Fruit fly (Drosophila melanogaster) whole organism, wandering third instar larva: ENCODE results near the gene CG15535.

Source experiments
- Abd-B ChIP-seq: fragments of >200 bp; optimal IDR thresholded peaks from 2 replicates; lab custom pipeline; 2017; ENCODE audit warnings: missing biosample characterization, missing genetic modification characterization
- CG32264 ChIP-seq: fragments of 200-800 bp; sonication (Bioruptor generic); optimal IDR thresholded peaks from 2 replicates; lab custom pipeline; 2016; ENCODE audit warnings: missing biosample characterization, missing genetic modification characterization
- CG9705 ChIP-seq: fragments of 200-800 bp; sonication (Bioruptor generic); optimal IDR thresholded peaks from 2 replicates; lab custom pipeline; 2018; ENCODE audit warnings: missing biosample characterization, mild to moderate bottlenecking, missing genetic modification characterization
- Dfd ChIP-seq: fragments of >200 bp; optimal IDR thresholded peaks from 2 replicates; lab custom pipeline; 2017; ENCODE audit warnings: missing biosample characterization, missing genetic modification characterization
- Dif ChIP-seq: fragments of 200-275, 200-300 bp; sonication (Bioruptor generic); optimal IDR thresholded peaks from 2 replicates; lab custom pipeline; 2018; ENCODE audit warnings: missing biosample characterization, missing genetic modification characterization; ENCODE audit not compliant: partially characterized antibody
- GATAd ChIP-seq: sonication (Bioruptor generic); optimal IDR thresholded peaks from 2 replicates; lab custom pipeline; 2016; ENCODE audit warnings: missing biosample characterization, missing genetic modification characterization
- HLH106 ChIP-seq: fragments of 200-800 bp; optimal IDR thresholded peaks from 3 replicates; lab custom pipeline; 2019; ENCODE audit warnings: missing biosample characterization, mild to moderate bottlenecking, missing genetic modification characterization, moderate library complexity
- Hnf4 ChIP-seq: fragments of 200-800 bp; sonication (Bioruptor generic); optimal IDR thresholded peaks from 2 replicates; lab custom pipeline; 2016; ENCODE audit warnings: missing biosample characterization, mild to moderate bottlenecking, missing genetic modification characterization
- Hr83 ChIP-seq: fragments of 200-300 bp; sonication (Bioruptor generic); optimal IDR thresholded peaks from 2 replicates; lab custom pipeline; 2016; ENCODE audit warnings: missing biosample characterization, mild to moderate bottlenecking, missing genetic modification characterization, moderate library complexity; ENCODE audit not compliant: poor library complexity, severe bottlenecking
- Jra ChIP-seq: sonication (Bioruptor generic); optimal IDR thresholded peaks from 2 replicates; lab custom pipeline; 2016; ENCODE audit warnings: missing biosample characterization, missing genetic modification characterization
- Mio ChIP-seq: sonication (Bioruptor generic); optimal IDR thresholded peaks from 2 replicates; lab custom pipeline; 2016; ENCODE audit warnings: missing biosample characterization, missing genetic modification characterization
- Myc ChIP-seq: fragments of >200 bp; optimal IDR thresholded peaks from 2 replicates; lab custom pipeline; 2017
- N ChIP-seq: fragments of >200 bp; optimal IDR thresholded peaks from 2 replicates; lab custom pipeline; 2018; ENCODE audit warnings: missing biosample characterization, missing external identifiers, missing genetic modification characterization
- OdsH ChIP-seq: fragments of 200-800 bp; sonication (Bioruptor generic); optimal IDR thresholded peaks from 2 replicates; lab custom pipeline; 2016; ENCODE audit warnings: missing biosample characterization, mild to moderate bottlenecking, missing genetic modification characterization
- Rel ChIP-seq, 2 experiments: fragments of 200-800 bp; sonication (Bioruptor generic) in 1 of 2; optimal IDR thresholded peaks; 2 replicates in 1 of 2; 3 replicates in 1 of 2; lab custom pipeline; 2016 to 2019; ENCODE audit warnings: mild to moderate bottlenecking in 2 of 2, missing biosample characterization in 2 of 2, missing genetic modification characterization in 2 of 2, moderate library complexity in 1 of 2
- Sp1 ChIP-seq: fragments of 200-800 bp; sonication (Bioruptor generic); optimal IDR thresholded peaks from 3 replicates; lab custom pipeline; 2019; ENCODE audit warnings: missing biosample characterization, mild to moderate bottlenecking, missing genetic modification characterization, moderate library complexity
- Vsx2 ChIP-seq: fragments of 200-300, 225-300 bp; sonication (Bioruptor generic); optimal IDR thresholded peaks from 2 replicates; lab custom pipeline; 2018; ENCODE audit warnings: missing biosample characterization, missing genetic modification characterization; ENCODE audit not compliant: partially characterized antibody
- br ChIP-seq: fragments of 200-800 bp; sonication (Bioruptor generic); optimal IDR thresholded peaks from 2 replicates; lab custom pipeline; 2016; ENCODE audit warnings: missing biosample characterization, missing genetic modification characterization
- dl ChIP-seq, 2 experiments: fragments of 175-275, 200-275 bp in 1 of 2; fragments of 200-275 bp in 1 of 2; sonication (Bioruptor generic); optimal IDR thresholded peaks; lab custom pipeline; 2018; ENCODE audit warnings: mild to moderate bottlenecking in 2 of 2, missing biosample characterization in 2 of 2, missing genetic modification characterization in 2 of 2, moderate library complexity in 2 of 2; ENCODE audit not compliant: partially characterized antibody in 2 of 2, insufficient read depth in 1 of 2
- dmrt93B ChIP-seq: fragments of 200-800 bp; sonication (Bioruptor generic); optimal IDR thresholded peaks from 2 replicates; lab custom pipeline; 2018; ENCODE audit warnings: missing biosample characterization, mild to moderate bottlenecking, missing genetic modification characterization
- dsf ChIP-seq: sonication (Bioruptor generic); optimal IDR thresholded peaks from 2 replicates; lab custom pipeline; 2016; ENCODE audit warnings: missing biosample characterization, missing genetic modification characterization, borderline replicate concordance
- ey ChIP-seq: fragments of 200-800 bp; sonication (Bioruptor generic); optimal IDR thresholded peaks from 2 replicates; lab custom pipeline; 2016; ENCODE audit warnings: missing biosample characterization, missing genetic modification characterization
- foxo ChIP-seq, 2 experiments: fragments of 200-800 bp; sonication (Bioruptor generic); optimal IDR thresholded peaks; 2 replicates in 1 of 2; 3 replicates in 1 of 2; lab custom pipeline; 2016 to 2017; ENCODE audit warnings: missing biosample characterization in 2 of 2, missing genetic modification characterization in 2 of 2
- fru ChIP-seq: fragments of 200-800 bp; sonication (Bioruptor generic); optimal IDR thresholded peaks from 3 replicates; lab custom pipeline; 2016; ENCODE audit warnings: missing biosample characterization, mild to moderate bottlenecking, missing genetic modification characterization
- h ChIP-seq: fragments of 200-800 bp; sonication (Bioruptor generic); optimal IDR thresholded peaks from 3 replicates; lab custom pipeline; 2016; ENCODE audit warnings: missing biosample characterization, mild to moderate bottlenecking, missing genetic modification characterization
- jim ChIP-seq: fragments of 175-275, 200-325 bp; sonication (Bioruptor generic); optimal IDR thresholded peaks from 2 replicates; lab custom pipeline; 2016; ENCODE audit warnings: missing biosample characterization, mild to moderate bottlenecking, missing genetic modification characterization
- lola ChIP-seq: fragments of >200 bp; optimal IDR thresholded peaks from 2 replicates; lab custom pipeline; 2017; ENCODE audit warnings: missing biosample characterization, missing genetic modification characterization
- pan ChIP-seq: fragments of >200 bp; optimal IDR thresholded peaks from 2 replicates; lab custom pipeline; 2017
- psq ChIP-seq: fragments of 200-800 bp; sonication (Bioruptor generic); optimal IDR thresholded peaks from 3 replicates; lab custom pipeline; 2017; ENCODE audit warnings: missing biosample characterization, mild to moderate bottlenecking, missing genetic modification characterization, moderate library complexity
- rgr ChIP-seq: fragments of 200-800 bp; sonication (Bioruptor generic); optimal IDR thresholded peaks from 3 replicates; lab custom pipeline; 2016; ENCODE audit warnings: missing biosample characterization, mild to moderate bottlenecking, missing genetic modification characterization
- sage ChIP-seq: fragments of 200-800 bp; sonication (Bioruptor generic); optimal IDR thresholded peaks from 2 replicates; lab custom pipeline; 2016; ENCODE audit warnings: missing biosample characterization, mild to moderate bottlenecking, missing genetic modification characterization
- sv ChIP-seq: fragments of 200-800 bp; sonication (Bioruptor generic); optimal IDR thresholded peaks from 3 replicates; lab custom pipeline; 2016; ENCODE audit warnings: missing biosample characterization, missing genetic modification characterization
- tai ChIP-seq: sonication (Bioruptor generic); optimal IDR thresholded peaks from 2 replicates; lab custom pipeline; 2016; ENCODE audit warnings: missing biosample characterization, missing genetic modification characterization
- usp ChIP-seq: fragments of >200 bp; optimal IDR thresholded peaks from 2 replicates; lab custom pipeline; 2017; ENCODE audit warnings: missing biosample characterization, missing genetic modification characterization
- woc ChIP-seq: sonication (Bioruptor generic); optimal IDR thresholded peaks from 2 replicates; lab custom pipeline; 2016; ENCODE audit warnings: missing biosample characterization, mild to moderate bottlenecking, missing genetic modification characterization

Gene CG15535

DNA sequence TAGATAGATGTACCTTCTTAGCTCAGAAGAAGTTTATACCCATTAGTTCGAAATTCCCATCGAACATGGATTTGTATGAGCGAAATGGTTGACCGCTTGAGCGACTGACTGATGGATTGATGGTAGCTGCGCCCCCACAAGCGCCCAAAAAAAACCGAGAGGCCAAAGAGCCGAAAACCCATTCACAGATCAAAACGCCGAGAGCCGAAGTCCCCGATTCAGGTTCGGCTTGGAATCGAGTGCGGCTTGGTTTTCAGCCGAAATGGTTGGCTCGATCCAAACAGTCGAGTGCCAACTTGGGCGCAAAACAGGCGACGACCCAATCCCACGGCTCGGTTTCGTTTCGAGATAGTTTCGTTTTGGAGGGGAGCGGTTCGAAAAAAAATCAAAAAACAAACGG lies 36.5 kb upstream of the CG15535 start:
- TF ChIP-seq sv (GFP tag; lab: Kevin White, UChicago) = no peak
- TF ChIP-seq lola (GFP tag; lab: Kevin White, UChicago) = no peak
- TF ChIP-seq Jra (GFP tag; lab: Kevin White, UChicago) = no peak
- no peak for TF ChIP-seq Mio (GFP tag; lab: Kevin White, UChicago)
- TF ChIP-seq Dif (GFP tag; lab: Kevin White, UChicago) = peak; percentile 57
- TF ChIP-seq Hnf4 = no peak
- no peak for TF ChIP-seq dmrt93B (GFP tag; lab: Kevin White, UChicago)
- TF ChIP-seq woc = no peak
- no peak for TF ChIP-seq Dfd (GFP tag; lab: Kevin White, UChicago)
- no peak for TF ChIP-seq tai (GFP tag; lab: Kevin White, UChicago)
- TF ChIP-seq Hr83 (GFP tag; lab: Kevin White, UChicago) = no peak
- TF ChIP-seq usp (GFP tag; lab: Kevin White, UChicago) = no peak
- TF ChIP-seq N (GFP tag; lab: Kevin White, UChicago) = no peak
- TF ChIP-seq jim (GFP tag; lab: Kevin White, UChicago) = no peak
- TF ChIP-seq Rel (GFP tag; optimal IDR thresholded peaks at IDR 0.05; lab: Kevin White, UChicago) = no peak
- peak; percentile 30 for TF ChIP-seq Rel (tag; optimal IDR thresholded peaks at IDR 0.05; lab: Kevin White, UChicago)
- TF ChIP-seq ey (GFP tag; lab: Kevin White, UChicago) = no peak
- TF ChIP-seq dsf (GFP tag; lab: Kevin White, UChicago) = no peak
- TF ChIP-seq Vsx2 (GFP tag; lab: Kevin White, UChicago) = peak; percentile 79
- TF ChIP-seq OdsH (GFP tag; lab: Kevin White, UChicago) = no peak
- TF ChIP-seq Abd-B (GFP tag; lab: Kevin White, UChicago) = no peak
- no peak for TF ChIP-seq rgr (GFP tag; lab: Kevin White, UChicago)
- TF ChIP-seq br (GFP tag; lab: Kevin White, UChicago) = no peak
- no peak for TF ChIP-seq psq (GFP tag; lab: Kevin White, UChicago)
- TF ChIP-seq GATAd (GFP tag; lab: Kevin White, UChicago) = no peak
- TF ChIP-seq dl (GFP tag; optimal IDR thresholded peaks at IDR 0.05; lab: Kevin White, UChicago; ENCODE audit: insufficient read depth in 1 of 2, partially characterized antibody in 2 of 2) = peak in 1 of 2 experiments; percentile 32
- TF ChIP-seq fru (GFP tag; lab: Kevin White, UChicago) = no peak
- no peak for TF ChIP-seq CG9705 (GFP tag; lab: Kevin White, UChicago)
- TF ChIP-seq Sp1 (GFP tag; lab: Kevin White, UChicago) = no peak
- no peak for TF ChIP-seq HLH106 (tag; lab: Kevin White, UChicago)
- no peak for TF ChIP-seq Myc (lab: Kevin White, UChicago)
- TF ChIP-seq foxo (GFP tag; optimal IDR thresholded peaks at IDR 0.05; lab: Kevin White, UChicago) = no peak
- TF ChIP-seq pan (lab: Kevin White, UChicago) = no peak
- TF ChIP-seq CG32264 = no peak
- TF ChIP-seq sage (GFP tag; lab: Kevin White, UChicago) = no peak
- no peak for TF ChIP-seq h
- TF ChIP-seq, all 38 proteins: peak for 4

DNA sequence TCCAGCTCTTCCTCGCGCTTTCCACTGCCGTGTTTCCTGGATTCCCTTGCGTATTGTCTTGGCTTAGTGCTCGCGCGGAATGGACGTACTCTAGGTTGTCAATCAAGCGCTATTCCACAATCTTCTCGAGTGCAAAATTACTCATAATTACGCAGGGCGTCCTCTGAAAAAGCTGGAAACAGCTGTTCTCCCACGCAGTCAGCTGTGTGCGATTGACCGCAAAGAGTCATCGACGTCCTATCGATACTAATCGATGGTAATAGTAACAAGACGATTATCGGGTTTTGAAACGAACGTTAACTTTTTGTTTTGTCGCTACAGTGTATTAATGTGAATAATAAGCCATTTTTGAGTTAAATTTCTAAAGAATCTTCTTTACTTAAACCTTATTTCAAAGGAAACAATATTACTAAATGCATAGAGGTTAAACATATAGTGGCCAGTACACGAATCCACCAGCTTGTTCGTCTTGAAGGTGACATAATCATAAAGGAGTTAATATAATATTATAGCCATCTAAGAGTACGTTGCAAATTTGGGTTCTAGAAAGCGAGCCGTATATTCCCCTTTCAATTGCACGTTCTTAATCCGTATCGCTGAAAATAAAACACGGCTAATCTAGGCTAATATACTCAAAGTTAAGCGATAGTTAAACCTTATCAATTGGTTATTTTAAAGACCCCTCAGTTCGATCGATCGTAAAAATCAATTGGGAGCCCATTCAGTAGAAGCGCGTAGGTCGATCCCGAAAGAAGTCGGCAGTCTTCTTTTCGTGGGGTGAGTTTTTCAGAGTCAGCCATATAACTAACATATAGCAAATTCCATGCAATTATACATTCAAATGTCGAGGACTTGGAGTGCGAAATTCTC lies 35.6 kb upstream of the CG15535 start, which contains the start of the genes CG2224 and CDase:
CG2224 (minus strand) TSS at position 235 of the 870 bp plus-strand sequence.
CDase (plus strand) TSS at position 456 of the 870 bp plus-strand sequence.
- no peak for TF ChIP-seq ey (GFP tag; lab: Kevin White, UChicago)
